Worm (Caenorhabditis elegans): Measurements from ENCODE around the gene fipr-20.

DNA sequence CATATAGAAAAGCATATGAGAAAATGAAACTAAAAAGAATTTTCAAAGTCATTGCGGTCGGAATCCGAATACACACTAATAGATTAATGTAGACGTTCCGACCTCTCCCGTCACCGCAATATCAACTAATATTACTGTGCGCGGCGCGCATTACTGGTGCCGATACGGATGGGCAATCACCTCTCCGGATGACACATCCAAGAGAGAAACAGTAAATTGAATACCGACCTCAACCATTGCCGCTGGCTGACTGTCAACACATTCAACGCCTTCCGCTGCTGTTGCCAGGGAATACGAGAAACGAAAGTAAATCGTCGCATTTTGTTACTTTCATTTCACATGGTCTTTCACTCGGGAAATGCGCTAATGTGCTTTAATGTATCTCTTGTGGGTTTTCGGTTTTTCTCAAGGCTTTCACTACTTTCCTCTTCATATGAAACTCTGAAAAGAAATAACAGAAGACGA lies 32.7 kb upstream of the fipr-20 start:
- TF ChIP-seq dve-1 (tag; optimal IDR thresholded peaks at IDR 0.05) (no peak), pqm-1 (tag; optimal IDR thresholded peaks at IDR 0.05) (no peak), ceh-9 (tag; optimal IDR thresholded peaks at IDR 0.05) (no peak), nhr-11 (tag; optimal IDR thresholded peaks at IDR 0.05) (no peak), tbx-2 (tag; optimal IDR thresholded peaks at IDR 0.05) (no peak), T23F11.4 (GFP tag; optimal IDR thresholded peaks at IDR 0.05) (no peak), nfya-1 (tag; optimal IDR thresholded peaks at IDR 0.05) (no peak), unc-86 (tag; optimal IDR thresholded peaks at IDR 0.05) (no peak)
